Fruit fly (Drosophila melanogaster): Measurements from ENCODE around the gene Fancl.

- TF ChIP-seq CG33017 (tag; optimal IDR thresholded peaks at IDR 0.05), result no peak
- no peak for TF ChIP-seq CG14711 (tag; optimal IDR thresholded peaks at IDR 0.05)
- TF ChIP-seq kay (GFP tag; ENCODE audit: borderline replicate concordance), result no peak
- no peak for TF ChIP-seq toe (GFP tag; optimal IDR thresholded peaks at IDR 0.05)
- no peak for TF ChIP-seq Mnt (GFP tag; optimal IDR thresholded peaks at IDR 0.05)
- no peak for TF ChIP-seq CG7045 (GFP tag; optimal IDR thresholded peaks at IDR 0.05)
- no peak for TF ChIP-seq CG7101 (tag; optimal IDR thresholded peaks at IDR 0.05)
- TF ChIP-seq tj (GFP tag; optimal IDR thresholded peaks at IDR 0.05), result no peak
- no peak for TF ChIP-seq CG5204 (GFP tag; optimal IDR thresholded peaks at IDR 0.05)
- no peak for TF ChIP-seq Crg-1 (GFP tag; optimal IDR thresholded peaks at IDR 0.05)
Observed at dm6 chr3R:10059952-10060351, 7.3 kb upstream of the Fancl start, which contains the start of gene Npc2c.

Measured in whole organism, adult.